Worm (Caenorhabditis elegans) whole organism, L1 larva: ENCODE measurements around the gene C10A4.1.

Experiments used
- C04F5.9 ChIP-seq: sonication (generic microtip); optimal IDR thresholded peaks from 2 replicates; lab custom pipeline; 2016; ENCODE audit warnings: missing genetic modification characterization, missing compliant biosample characterization
- C16A3.4 ChIP-seq: fragments of 150-350 bp; optimal IDR thresholded peaks from 2 replicates; lab custom pipeline; 2014; ENCODE audit warnings: missing biosample characterization, missing genetic modification characterization
- alr-1 ChIP-seq: fragments of 200-800 bp; sonication (Bioruptor generic); optimal IDR thresholded peaks from 2 replicates; lab custom pipeline; 2018; ENCODE audit warnings: borderline replicate concordance, mild to moderate bottlenecking, missing genetic modification characterization, missing compliant biosample characterization
- ceh-63 ChIP-seq: fragments of 200-800 bp; sonication (Bioruptor generic); optimal IDR thresholded peaks from 2 replicates; lab custom pipeline; 2018; ENCODE audit warnings: mild to moderate bottlenecking, missing genetic modification characterization, missing compliant biosample characterization
- ceh-8 ChIP-seq: fragments of 200-800 bp; sonication (Bioruptor generic); optimal IDR thresholded peaks from 2 replicates; lab custom pipeline; 2018; ENCODE audit warnings: mild to moderate bottlenecking, missing genetic modification characterization, moderate library complexity, missing compliant biosample characterization
- ceh-82 ChIP-seq, 3 experiments: fragments of 150-350 bp in 1 of 3; sonication (generic microtip) in 2 of 3; optimal IDR thresholded peaks; 2 replicates each; lab custom pipeline; 2014 to 2017; ENCODE audit warnings: missing biosample characterization in 3 of 3, missing genetic modification characterization in 3 of 3
- efl-1 ChIP-seq, 4 experiments: fragments of 150-350 bp; optimal IDR thresholded peaks in 3 of 4; peaks in 1 of 4; 1 replicate in 1 of 4; 2 replicates in 3 of 4; lab custom pipeline; 2014; ENCODE audit warnings: missing biosample characterization in 2 of 4, missing genetic modification characterization in 2 of 4, missing genetic modification reagents in 2 of 4
- efl-3 ChIP-seq: fragments of 200-800 bp; sonication (Bioruptor generic); optimal IDR thresholded peaks from 2 replicates; lab custom pipeline; 2018; ENCODE audit warnings: mild to moderate bottlenecking, missing genetic modification characterization, missing compliant biosample characterization
- egl-27 ChIP-seq, 2 experiments: fragments of 150-350 bp in 1 of 2; sonication (generic microtip); optimal IDR thresholded peaks; 3 replicates each; lab custom pipeline; 2017 to 2018; ENCODE audit warnings: missing biosample characterization in 2 of 2, missing genetic modification characterization in 2 of 2, missing genetic modification reagents in 2 of 2
- elt-3 ChIP-seq, 6 experiments: fragments of 150-350 bp in 1 of 6; sonication (generic microtip); optimal IDR thresholded peaks; 2 replicates each; lab custom pipeline; 2017 to 2018; ENCODE audit warnings: missing biosample characterization in 6 of 6, missing genetic modification characterization in 6 of 6, inconsistent platforms in 1 of 6
- fkh-4 ChIP-seq: sonication (generic microtip); optimal IDR thresholded peaks from 2 replicates; lab custom pipeline; 2016; ENCODE audit warnings: missing compliant biosample characterization, missing genetic modification characterization, borderline replicate concordance
- fkh-8 ChIP-seq: sonication (generic microtip); optimal IDR thresholded peaks from 2 replicates; lab custom pipeline; 2016; ENCODE audit warnings: mild to moderate bottlenecking, missing genetic modification characterization, missing compliant biosample characterization
- hlh-4 ChIP-seq: sonication (generic microtip); optimal IDR thresholded peaks from 2 replicates; lab custom pipeline; 2016; ENCODE audit warnings: mild to moderate bottlenecking, missing genetic modification characterization, missing compliant biosample characterization
- jun-1 ChIP-seq: fragments of 150-350 bp; optimal IDR thresholded peaks from 2 replicates; lab custom pipeline; 2014; ENCODE audit warnings: missing biosample characterization, missing genetic modification reagents, missing genetic modification characterization
- lin-13 ChIP-seq: fragments of 150-350 bp; optimal IDR thresholded peaks from 2 replicates; lab custom pipeline; 2014; ENCODE audit warnings: missing biosample characterization, missing genetic modification reagents, missing genetic modification characterization
- lin-14 ChIP-seq: fragments of 200-800 bp; sonication (Bioruptor generic); optimal IDR thresholded peaks from 2 replicates; lab custom pipeline; 2018; ENCODE audit warnings: mild to moderate bottlenecking, missing genetic modification characterization, moderate library complexity, missing compliant biosample characterization
- lin-39 ChIP-seq: fragments of 150-350 bp; optimal IDR thresholded peaks from 2 replicates; lab custom pipeline; 2014; ENCODE audit warnings: missing biosample characterization, missing genetic modification reagents, missing genetic modification characterization
- lsy-2 ChIP-seq, 2 experiments: fragments of 150-350 bp; optimal IDR thresholded peaks; 2 replicates each; lab custom pipeline; 2014; ENCODE audit warnings: missing biosample characterization in 2 of 2, missing genetic modification characterization in 2 of 2
- nhr-20 ChIP-seq: sonication (generic microtip); optimal IDR thresholded peaks from 2 replicates; lab custom pipeline; 2016; ENCODE audit warnings: mild to moderate bottlenecking, missing genetic modification characterization, missing compliant biosample characterization
- nhr-28 ChIP-seq: fragments of 150-350 bp; optimal IDR thresholded peaks from 2 replicates; lab custom pipeline; 2014; ENCODE audit warnings: missing biosample characterization, missing genetic modification characterization
- nhr-84 ChIP-seq: sonication (generic microtip); optimal IDR thresholded peaks from 2 replicates; lab custom pipeline; 2017; ENCODE audit warnings: missing biosample characterization, missing genetic modification characterization
- nhr-85 ChIP-seq: sonication (generic microtip); peaks from one replicate; lab custom pipeline; 2016; ENCODE audit warnings: missing genetic modification characterization, inconsistent platforms, missing compliant biosample characterization
- nhr-90 ChIP-seq: sonication (generic microtip); optimal IDR thresholded peaks from 2 replicates; lab custom pipeline; 2016; ENCODE audit warnings: mild to moderate bottlenecking, missing genetic modification characterization, missing compliant biosample characterization; ENCODE audit not compliant: poor library complexity
- pqm-1 ChIP-seq: sonication (generic microtip); optimal IDR thresholded peaks from 3 replicates; lab custom pipeline; 2017; ENCODE audit warnings: missing biosample characterization, missing genetic modification characterization
- snpc-4 ChIP-seq: fragments of 150-350 bp; optimal IDR thresholded peaks from 2 replicates; lab custom pipeline; 2014; ENCODE audit warnings: missing biosample characterization, missing genetic modification characterization
- swsn-7 ChIP-seq: sonication (generic microtip); optimal IDR thresholded peaks from 2 replicates; lab custom pipeline; 2016; ENCODE audit warnings: missing genetic modification characterization, missing compliant biosample characterization
- tbx-2 ChIP-seq: sonication (generic microtip); optimal IDR thresholded peaks from 2 replicates; lab custom pipeline; 2016; ENCODE audit warnings: missing genetic modification characterization, missing compliant biosample characterization
- unc-62 ChIP-seq: fragments of 150-350 bp; optimal IDR thresholded peaks from 2 replicates; lab custom pipeline; 2014; ENCODE audit warnings: missing biosample characterization, missing genetic modification reagents, missing genetic modification characterization
- unc-86 ChIP-seq: sonication (generic microtip); optimal IDR thresholded peaks from 2 replicates; lab custom pipeline; 2016; ENCODE audit warnings: missing genetic modification characterization, missing compliant biosample characterization
- unc-98 ChIP-seq: fragments of 200-800 bp; sonication (Bioruptor generic); IDR thresholded peaks from 2 replicates; pipeline ENCODE4 v1.3.6; 2022; ENCODE audit warnings: missing genetic modification characterization, missing compliant biosample characterization

C10A4.1 gene

DNA sequence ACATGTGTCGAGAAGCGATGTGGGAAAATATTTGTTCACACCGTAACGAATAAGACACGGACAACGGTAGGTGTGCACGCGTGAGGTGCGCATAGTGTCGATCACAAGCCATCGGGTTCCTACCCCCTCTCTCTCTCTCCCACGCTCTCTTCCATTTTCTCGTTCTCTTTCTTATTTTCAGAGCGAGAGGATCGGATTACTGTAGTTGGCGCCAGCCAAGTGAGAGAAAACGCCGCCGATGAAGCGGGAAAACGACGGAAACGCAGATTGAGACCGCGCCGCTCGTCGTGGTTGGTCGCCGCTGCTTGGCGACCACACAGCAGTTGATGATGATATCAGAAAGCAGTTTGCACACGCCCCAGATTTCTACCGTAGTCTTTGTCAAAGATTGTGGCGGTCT, 48.2 kb downstream of the C10A4.1 start:
- peak; percentile 4 for TF ChIP-seq unc-86
- no peak for TF ChIP-seq pqm-1 (tag; lab: Kevin White, UChicago)
- TF ChIP-seq hlh-4 (tag; lab: Kevin White, UChicago) = no peak
- no peak for TF ChIP-seq lin-13 (GFP tag; lab: Kevin White, UChicago)
- TF ChIP-seq ceh-63 (GFP tag; lab: Kevin White, UChicago) = no peak
- no peak for TF ChIP-seq tbx-2 (tag; lab: Kevin White, UChicago)
- TF ChIP-seq jun-1 (tag; lab: Kevin White, UChicago) = no peak
- no peak for TF ChIP-seq alr-1 (tag; lab: Kevin White, UChicago)
- no peak for TF ChIP-seq elt-3 (tag; optimal IDR thresholded peaks at IDR 0.05; lab: Kevin White, UChicago)
- no peak for TF ChIP-seq nhr-20 (tag; lab: Kevin White, UChicago)
- peak in 1 of 2 experiments; percentile 68 for TF ChIP-seq lsy-2 (tag; optimal IDR thresholded peaks at IDR 0.05; lab: Kevin White, UChicago)
- peak; percentile 20 for TF ChIP-seq lin-14
- no peak for TF ChIP-seq lin-39 (tag; lab: Kevin White, UChicago)
- TF ChIP-seq egl-27 (tag; optimal IDR thresholded peaks at IDR 0.05; lab: Kevin White, UChicago) = no peak
- TF ChIP-seq efl-1 (optimal IDR thresholded peaks at IDR 0.05; lab: Kevin White, UChicago) = no peak
- TF ChIP-seq efl-1 (GFP tag; optimal IDR thresholded peaks at IDR 0.05 in 1 of 2; lab: Kevin White, UChicago) = no peak
- no peak for TF ChIP-seq efl-3 (GFP tag; lab: Kevin White, UChicago)
- TF ChIP-seq unc-98 (GFP tag; lab: Robert Waterston, UW) = no peak
- TF ChIP-seq unc-62 (GFP tag; lab: Kevin White, UChicago) = no peak
- no peak for TF ChIP-seq ceh-8 (GFP tag; lab: Kevin White, UChicago)
- no peak for TF ChIP-seq fkh-4 (tag; lab: Kevin White, UChicago)
- peak; percentile 24 for TF ChIP-seq nhr-85 (tag; lab: Kevin White, UChicago)
- TF ChIP-seq nhr-84 (tag; lab: Kevin White, UChicago) = no peak
- no peak for TF ChIP-seq nhr-28 (tag; lab: Kevin White, UChicago)
- no peak for TF ChIP-seq ceh-82 (tag; optimal IDR thresholded peaks at IDR 0.05; lab: Kevin White, UChicago)

- no peak for TF ChIP-seq C16A3.4 (tag; lab: Kevin White, UChicago)
- TF ChIP-seq jun-1 (tag; lab: Kevin White, UChicago) = no peak
- TF ChIP-seq snpc-4 (tag; lab: Kevin White, UChicago) = no peak
- no peak for TF ChIP-seq unc-62 (GFP tag; lab: Kevin White, UChicago)
- no peak for TF ChIP-seq C04F5.9 (tag; lab: Kevin White, UChicago)
- no peak for TF ChIP-seq nhr-90 (tag; lab: Kevin White, UChicago)
- TF ChIP-seq fkh-8 (tag; lab: Kevin White, UChicago) = no peak
- no peak for TF ChIP-seq swsn-7 (tag; lab: Kevin White, UChicago)
Measured at ce11 chrX:7466682-7467081, 50.5 kb downstream of the C10A4.1 start.
